Worm (Caenorhabditis elegans): ENCODE data around the gene mans-4.

- TF ChIP-seq flt-1 (GFP tag; IDR thresholded peaks at IDR 0.05) (no peak), T22C8.4 (GFP tag; IDR thresholded peaks at IDR 0.05) (no peak), ref-1 (GFP tag; conservative IDR thresholded peaks at IDR 0.05) (no peak), tab-1 (GFP tag; IDR thresholded peaks at IDR 0.05) (no peak), klf-2 (GFP tag; conservative IDR thresholded peaks at IDR 0.05) (no peak), ztf-23 (GFP tag; IDR thresholded peaks at IDR 0.05) (no peak), ztf-29 (GFP tag; IDR thresholded peaks at IDR 0.05) (no peak)
Observed at ce11 chrIV:9082055-9082454, 3.7 kb upstream of the mans-4 start, which contains the start of gene twk-8.
